Fruit fly (Drosophila melanogaster) whole organism, embryonic: ENCODE results near the gene CG14882.

Experiments used
- Antp ChIP-seq: fragments of 200-800 bp; sonication (Bioruptor generic); optimal IDR thresholded peaks from 3 replicates; lab custom pipeline; 2016; ENCODE audit warnings: missing biosample characterization, missing genetic modification characterization
- BEAF-32 ChIP-seq: fragments of 200-800 bp; sonication (Bioruptor generic); optimal IDR thresholded peaks from 3 replicates; lab custom pipeline; 2017; ENCODE audit warnings: missing biosample characterization, missing genetic modification characterization, mild to moderate bottlenecking, moderate library complexity, missing genetic modification reagents
- CG10267 ChIP-seq: fragments of 200-800 bp; sonication (Bioruptor generic); optimal IDR thresholded peaks from 2 replicates; lab custom pipeline; 2018; ENCODE audit warnings: missing biosample characterization, mild to moderate bottlenecking, missing genetic modification characterization, moderate library complexity
- CG10431 ChIP-seq: fragments of 200-800 bp; sonication (Bioruptor generic); optimal IDR thresholded peaks from 3 replicates; lab custom pipeline; 2018; ENCODE audit warnings: missing biosample characterization, mild to moderate bottlenecking, missing genetic modification characterization
- CG10959 ChIP-seq: fragments of 200-800 bp; sonication (Bioruptor generic); IDR thresholded peaks from 2 replicates; pipeline ENCODE4 v1.3.6; 2022; ENCODE audit warnings: missing biosample characterization, missing genetic modification characterization
- CG13287 ChIP-seq: fragments of 200-800 bp; sonication (Bioruptor generic); IDR thresholded peaks from 2 replicates; pipeline ENCODE4 v1.3.6; 2022; ENCODE audit warnings: missing biosample characterization, missing genetic modification characterization; ENCODE audit not compliant: partially characterized antibody
- CG13296 ChIP-seq: fragments of 200-800 bp; sonication (Bioruptor generic); optimal IDR thresholded peaks from 3 replicates; lab custom pipeline; 2018; ENCODE audit warnings: missing biosample characterization, mild to moderate bottlenecking, missing genetic modification characterization
- CG14441 ChIP-seq: fragments of 200-800 bp; sonication (Bioruptor generic); IDR thresholded peaks from 2 replicates; pipeline ENCODE4 v1.3.6; 2022; ENCODE audit warnings: missing biosample characterization, missing genetic modification characterization
- CG14965 ChIP-seq: fragments of 200-800 bp; sonication (Bioruptor generic); optimal IDR thresholded peaks from 2 replicates; lab custom pipeline; 2016; ENCODE audit warnings: missing biosample characterization, missing genetic modification characterization, borderline replicate concordance
- CG17359 ChIP-seq: fragments of 200-800 bp; sonication (Bioruptor generic); optimal IDR thresholded peaks from 3 replicates; lab custom pipeline; 2018; ENCODE audit warnings: missing biosample characterization, mild to moderate bottlenecking, missing genetic modification characterization, moderate library complexity
- CG2120 ChIP-seq: fragments of 200-800 bp; sonication (Bioruptor generic); optimal IDR thresholded peaks from 3 replicates; lab custom pipeline; 2016; ENCODE audit warnings: missing biosample characterization, missing genetic modification characterization
- CG2199 ChIP-seq: fragments of 200-800 bp; sonication (Bioruptor generic); IDR thresholded peaks from 3 replicates; pipeline ENCODE4 v1.3.6; 2022; ENCODE audit warnings: missing biosample characterization, missing genetic modification characterization
- CG2712 ChIP-seq: fragments of 200-800 bp; optimal IDR thresholded peaks from 3 replicates; lab custom pipeline; 2019; ENCODE audit warnings: missing biosample characterization, mild to moderate bottlenecking, missing genetic modification characterization, moderate library complexity
- CG2889 ChIP-seq: fragments of 200-800 bp; sonication (Bioruptor generic); IDR thresholded peaks from 3 replicates; pipeline ENCODE4 v1.3.6; 2022; ENCODE audit warnings: missing biosample characterization, missing genetic modification characterization
- CG4404 ChIP-seq: fragments of 200-800 bp; sonication (Bioruptor generic); IDR thresholded peaks from 2 replicates; pipeline ENCODE4 v1.3.6; 2022; ENCODE audit warnings: missing biosample characterization, missing genetic modification characterization
- CG4617 ChIP-seq: fragments of 200-800 bp; sonication (Bioruptor generic); optimal IDR thresholded peaks from 3 replicates; lab custom pipeline; 2016; ENCODE audit warnings: missing biosample characterization, missing genetic modification characterization, borderline replicate concordance
- CG4707 ChIP-seq: fragments of 200-800 bp; sonication (Bioruptor generic); optimal IDR thresholded peaks from 2 replicates; lab custom pipeline; 2018; ENCODE audit warnings: missing biosample characterization, mild to moderate bottlenecking, missing genetic modification characterization, moderate library complexity
- CG9727 ChIP-seq: fragments of 200-800 bp; sonication (Bioruptor generic); optimal IDR thresholded peaks from 3 replicates; lab custom pipeline; 2017; ENCODE audit warnings: missing biosample characterization, mild to moderate bottlenecking, missing genetic modification characterization
- Camta ChIP-seq: fragments of 200-800 bp; sonication (Bioruptor generic); optimal IDR thresholded peaks from 2 replicates; lab custom pipeline; 2016; ENCODE audit warnings: missing biosample characterization, missing genetic modification characterization
- D ChIP-seq, 2 experiments: fragments of 200-800 bp in 1 of 2; fragments of >200 bp in 1 of 2; sonication (Bioruptor generic) in 1 of 2; optimal IDR thresholded peaks; 2 replicates in 1 of 2; 3 replicates in 1 of 2; lab custom pipeline; 2017; ENCODE audit warnings: mild to moderate bottlenecking in 1 of 2, missing biosample characterization in 1 of 2, missing genetic modification characterization in 1 of 2, missing genetic modification reagents in 1 of 2
- Dek ChIP-seq: fragments of 200-800 bp; sonication (Bioruptor generic); optimal IDR thresholded peaks from 3 replicates; lab custom pipeline; 2019; ENCODE audit warnings: missing biosample characterization, mild to moderate bottlenecking, missing genetic modification characterization, moderate library complexity
- Drgx ChIP-seq: fragments of 200-800 bp; sonication (Bioruptor generic); IDR thresholded peaks from 2 replicates; pipeline ENCODE4 v1.3.6; 2022; ENCODE audit warnings: missing biosample characterization, missing genetic modification characterization
- Elba2 ChIP-seq: fragments of 200-800 bp; sonication (Bioruptor generic); optimal IDR thresholded peaks from 3 replicates; lab custom pipeline; 2016; ENCODE audit warnings: missing biosample characterization, missing genetic modification characterization
- Gug ChIP-seq: fragments of 200-800 bp; sonication (Bioruptor generic); IDR thresholded peaks from 4 replicates; pipeline ENCODE4 v1.3.6; 2022; ENCODE audit warnings: missing biosample characterization, missing genetic modification characterization
- Hsf ChIP-seq: fragments of 200-800 bp; sonication (Bioruptor generic); optimal IDR thresholded peaks from 3 replicates; lab custom pipeline; 2016; ENCODE audit warnings: missing biosample characterization, missing genetic modification characterization
- Meics ChIP-seq: fragments of 200-800 bp; sonication (Bioruptor generic); optimal IDR thresholded peaks from 2 replicates; lab custom pipeline; 2017; ENCODE audit warnings: missing biosample characterization, mild to moderate bottlenecking, missing genetic modification characterization
- Myb ChIP-seq: fragments of 200-800 bp; sonication (Bioruptor generic); optimal IDR thresholded peaks from 2 replicates; lab custom pipeline; 2016; ENCODE audit warnings: missing biosample characterization, missing genetic modification characterization
- Nf-YB ChIP-seq: fragments of 200-800 bp; sonication (Bioruptor generic); optimal IDR thresholded peaks from 3 replicates; lab custom pipeline; 2019; ENCODE audit warnings: missing biosample characterization, mild to moderate bottlenecking, missing genetic modification characterization, moderate library complexity
- Tbp ChIP-seq: fragments of >200 bp; optimal IDR thresholded peaks from 2 replicates; lab custom pipeline; 2018; ENCODE audit warnings: missing biosample characterization, missing genetic modification characterization
- Usf ChIP-seq: fragments of 200-800 bp; sonication (Bioruptor generic); optimal IDR thresholded peaks from 2 replicates; lab custom pipeline; 2017; ENCODE audit warnings: missing genotype, missing biosample characterization, missing genetic modification characterization
- ab ChIP-seq: fragments of 200-800 bp; sonication (Bioruptor generic); optimal IDR thresholded peaks from 2 replicates; lab custom pipeline; 2016; ENCODE audit warnings: missing biosample characterization, missing genetic modification characterization
- ac ChIP-seq: fragments of 200-800 bp; sonication (Bioruptor generic); optimal IDR thresholded peaks from 3 replicates; lab custom pipeline; 2017; ENCODE audit warnings: missing biosample characterization, mild to moderate bottlenecking, missing genetic modification characterization
- chif ChIP-seq, 2 experiments: fragments of 200-800 bp; sonication (Bioruptor generic); optimal IDR thresholded peaks; 3 replicates each; lab custom pipeline; 2016; ENCODE audit warnings: missing biosample characterization in 2 of 2, missing genetic modification characterization in 2 of 2
- chm ChIP-seq: fragments of 200-800 bp; sonication (Bioruptor generic); IDR thresholded peaks from 2 replicates; pipeline ENCODE4 v1.3.6; 2022; ENCODE audit warnings: missing biosample characterization, missing genetic modification characterization
- dan ChIP-seq: fragments of 200-800 bp; sonication (Bioruptor generic); IDR thresholded peaks from 2 replicates; pipeline ENCODE4 v1.3.6; 2022; ENCODE audit warnings: missing biosample characterization, missing genetic modification characterization
- disco-r ChIP-seq: fragments of 200-800 bp; sonication (Bioruptor generic); optimal IDR thresholded peaks from 2 replicates; lab custom pipeline; 2016; ENCODE audit warnings: missing biosample characterization, missing genetic modification characterization
- esg ChIP-seq: fragments of 200-800 bp; sonication (Bioruptor generic); conservative IDR thresholded peaks from 2 replicates; pipeline ENCODE4 v1.3.6; 2022; ENCODE audit warnings: missing biosample characterization, missing genetic modification characterization
- fd102C ChIP-seq: fragments of 200-800 bp; sonication (Bioruptor generic); optimal IDR thresholded peaks from 2 replicates; lab custom pipeline; 2018; ENCODE audit warnings: missing biosample characterization, mild to moderate bottlenecking, missing genetic modification characterization, moderate library complexity
- gcm ChIP-seq: fragments of 200-800 bp; sonication (Bioruptor generic); optimal IDR thresholded peaks from 2 replicates; lab custom pipeline; 2019; ENCODE audit warnings: missing biosample characterization, mild to moderate bottlenecking, missing genetic modification characterization, moderate library complexity
- gt ChIP-seq: fragments of 200-800 bp; sonication (Bioruptor generic); IDR thresholded peaks from 2 replicates; pipeline ENCODE4 v1.3.6; 2022; ENCODE audit warnings: missing biosample characterization, missing genetic modification characterization
- her ChIP-seq: fragments of 200-800 bp; sonication (Bioruptor generic); optimal IDR thresholded peaks from 2 replicates; lab custom pipeline; 2016; ENCODE audit warnings: missing biosample characterization, missing genetic modification characterization
- inv ChIP-seq: fragments of 200-800 bp; sonication (Bioruptor generic); IDR thresholded peaks from 2 replicates; pipeline ENCODE4 v1.3.6; 2022; ENCODE audit warnings: missing biosample characterization, missing genetic modification characterization; ENCODE audit not compliant: partially characterized antibody
- jigr1 ChIP-seq: fragments of 200-800 bp; sonication (Bioruptor generic); IDR thresholded peaks from 3 replicates; pipeline ENCODE4 v1.3.6; 2022; ENCODE audit warnings: missing biosample characterization, missing genetic modification characterization
- nom ChIP-seq: fragments of 200-800 bp; sonication (Bioruptor generic); optimal IDR thresholded peaks from 2 replicates; lab custom pipeline; 2017; ENCODE audit warnings: missing biosample characterization, missing genetic modification characterization, mild to moderate bottlenecking, moderate library complexity, missing genetic modification reagents
- run ChIP-seq: fragments of 200-800 bp; sonication (Bioruptor generic); optimal IDR thresholded peaks from 3 replicates; lab custom pipeline; 2018; ENCODE audit warnings: missing biosample characterization, mild to moderate bottlenecking, missing genetic modification characterization
- slp2 ChIP-seq: fragments of 200-800 bp; sonication (Bioruptor generic); optimal IDR thresholded peaks from 2 replicates; lab custom pipeline; 2016; ENCODE audit warnings: missing biosample characterization, missing genetic modification characterization
- unpg ChIP-seq: fragments of 200-800 bp; sonication (Bioruptor generic); optimal IDR thresholded peaks from 3 replicates; lab custom pipeline; 2018; ENCODE audit warnings: missing biosample characterization, mild to moderate bottlenecking, missing genetic modification characterization, moderate library complexity
- vnd ChIP-seq: fragments of 200-800 bp; sonication (Bioruptor generic); IDR thresholded peaks from 3 replicates; pipeline ENCODE4 v1.3.6; 2022; ENCODE audit warnings: missing biosample characterization, missing genetic modification characterization; ENCODE audit not compliant: partially characterized antibody
- vvl ChIP-seq: fragments of 200-800 bp; sonication (Bioruptor generic); IDR thresholded peaks from 2 replicates; pipeline ENCODE4 v1.3.6; 2022; ENCODE audit warnings: missing biosample characterization, missing genetic modification characterization

CG14882 gene

DNA sequence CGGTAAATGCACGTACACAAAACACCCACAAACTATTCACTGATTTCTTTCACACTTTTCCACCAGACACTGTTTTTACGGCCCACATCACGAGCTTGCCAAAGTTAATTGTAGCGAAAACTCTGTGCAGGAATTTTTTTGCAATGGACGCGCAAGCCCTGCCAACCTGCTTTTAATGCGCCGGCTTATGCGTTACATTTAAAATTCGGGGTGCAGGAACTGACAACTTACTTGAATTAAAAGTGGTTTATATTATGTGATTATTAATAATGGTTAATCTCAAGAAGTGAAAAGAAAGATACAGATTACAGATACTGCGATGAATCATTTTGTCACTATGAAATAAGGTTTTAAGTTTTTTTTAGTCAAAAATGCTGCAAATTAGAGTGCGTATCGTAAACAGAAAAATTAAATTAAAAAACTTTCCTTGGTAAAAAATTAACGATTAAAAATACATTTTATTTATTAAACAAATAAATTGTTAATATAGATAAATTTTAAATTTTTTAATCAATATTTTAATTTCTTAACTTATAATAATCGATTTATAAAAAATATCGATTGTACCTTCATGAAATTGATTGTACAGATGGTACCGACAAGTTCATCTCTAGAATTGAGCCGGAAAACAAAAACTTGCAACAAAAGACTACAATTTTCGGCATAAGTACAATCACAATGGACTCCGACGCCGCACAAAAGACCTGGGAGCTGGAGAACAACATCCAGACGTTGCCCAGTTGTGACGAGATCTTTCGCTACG, 26.7 kb downstream of the CG14882 start, which contains the start of the genes CG42232 and CSN5 (continued):
- TF ChIP-seq Meics (GFP tag; lab: Kevin White, UChicago) (peak; percentile 15), CG13296 (GFP tag; lab: Kevin White, UChicago) (no peak), Nf-YB (GFP tag; lab: Kevin White, UChicago) (no peak), ac (GFP tag; lab: Kevin White, UChicago) (no peak), vvl (GFP tag; lab: Robert Waterston, UW) (peak; percentile 71), CG2712 (tag; lab: Kevin White, UChicago) (peak; percentile 2), D (optimal IDR thresholded peaks at IDR 0.05; lab: Kevin White, UChicago) (no peak), D (GFP tag; optimal IDR thresholded peaks at IDR 0.05; lab: Kevin White, UChicago) (no peak), gt (no peak), disco-r (GFP tag; lab: Kevin White, UChicago) (no peak), dan (GFP tag; lab: Robert Waterston, UW) (no peak), gcm (no peak), CG2120 (GFP tag; lab: Kevin White, UChicago) (no peak), chif (GFP tag; optimal IDR thresholded peaks at IDR 0.05; lab: Kevin White, UChicago) (peak; percentile 28 to 45), Myb (GFP tag; lab: Kevin White, UChicago) (peak; percentile 96), unpg (GFP tag; lab: Kevin White, UChicago) (no peak), vnd (GFP tag; lab: Robert Waterston, UW) (no peak), CG10267 (tag; lab: Kevin White, UChicago) (peak; percentile 75), CG10959 (no peak), CG13287 (GFP tag; lab: Robert Waterston, UW) (peak; percentile 61), CG14441 (GFP tag; lab: Robert Waterston, UW) (peak; percentile 39; the same call in 1 of the 2 replicates), CG9727 (GFP tag; lab: Kevin White, UChicago) (peak; percentile 68), slp2 (GFP tag; lab: Kevin White, UChicago) (no peak), CG2889 (GFP tag; lab: Robert Waterston, UW) (no peak), inv (GFP tag; lab: Robert Waterston, UW) (no peak), nom (GFP tag; lab: Kevin White, UChicago) (no peak), esg (no peak), run (tag; lab: Kevin White, UChicago) (peak; percentile 17), CG14965 (GFP tag; lab: Kevin White, UChicago) (no peak), CG2199 (no peak), fd102C (GFP tag; lab: Kevin White, UChicago) (no peak), chm (GFP tag; lab: Robert Waterston, UW) (no peak), CG10431 (GFP tag; lab: Kevin White, UChicago) (no peak), jigr1 (GFP tag; lab: Robert Waterston, UW) (no peak), Hsf (GFP tag; lab: Kevin White, UChicago) (peak; percentile 66), Antp (GFP tag; lab: Kevin White, UChicago) (no peak), her (GFP tag; lab: Kevin White, UChicago) (no peak), BEAF-32 (GFP tag; lab: Kevin White, UChicago) (peak; percentile 57), Usf (GFP tag; lab: Kevin White, UChicago) (peak; percentile 13), Dek (peak; percentile 28), Drgx (GFP tag; lab: Robert Waterston, UW) (no peak), CG4707 (GFP tag; lab: Kevin White, UChicago) (no peak), Tbp (no peak), CG4617 (peak; percentile 13), CG4404 (GFP tag; lab: Robert Waterston, UW) (no peak), ab (GFP tag; lab: Kevin White, UChicago) (no peak), Gug (GFP tag; lab: Robert Waterston, UW) (no peak; the same call in 3 of the 4 replicates), CG17359 (tag; lab: Kevin White, UChicago) (no peak), Elba2 (GFP tag; lab: Kevin White, UChicago) (no peak), Camta (GFP tag; lab: Kevin White, UChicago) (peak; percentile 22)
